Fruit fly (Drosophila melanogaster): ENCODE results near the gene sv.

sv gene

dm6 chr4:1093446-1093845 is 4.8 kb downstream of the sv start:
- TF ChIP-seq insv (optimal IDR thresholded peaks at IDR 0.05), result no peak
- no peak for TF ChIP-seq psq (optimal IDR thresholded peaks at IDR 0.05)
- no peak for TF ChIP-seq Myc (optimal IDR thresholded peaks at IDR 0.05)
- no peak for TF ChIP-seq Sin3A (optimal IDR thresholded peaks at IDR 0.05)
- TF ChIP-seq h (optimal IDR thresholded peaks at IDR 0.05), result no peak
- no peak for TF ChIP-seq ttk (optimal IDR thresholded peaks at IDR 0.05)

DNA sequence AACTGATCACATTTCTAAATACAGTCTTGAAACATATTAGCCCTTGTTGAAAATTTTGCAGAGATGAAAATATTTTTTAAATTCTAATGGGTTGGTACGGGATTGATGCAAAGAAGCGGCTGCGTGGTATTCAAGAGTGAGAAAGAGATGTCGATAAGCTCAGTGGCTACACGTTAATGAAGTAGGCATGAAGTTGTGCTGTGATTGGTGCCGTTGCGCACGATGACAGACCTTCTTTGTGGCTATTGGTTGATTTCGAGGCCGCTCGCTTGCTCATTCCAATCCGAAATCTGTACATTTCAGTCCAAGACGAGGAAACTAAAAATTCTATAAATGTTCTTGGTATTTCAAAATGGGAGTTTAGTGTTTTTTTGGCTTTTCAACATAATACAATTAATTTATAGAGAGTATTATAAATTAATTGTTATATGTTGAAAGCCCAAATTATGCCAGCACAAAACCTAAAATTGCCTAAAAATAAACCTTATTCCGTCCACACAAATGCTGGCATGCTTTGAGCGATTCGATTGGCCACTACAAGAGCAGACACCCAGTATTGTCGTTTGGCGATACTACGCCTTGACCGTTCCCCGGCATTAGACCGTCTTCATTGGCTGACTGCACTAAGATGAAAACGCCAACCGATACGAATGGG is 9.1 kb downstream of the sv start:
- TF ChIP-seq Sin3A (optimal IDR thresholded peaks at IDR 0.05) (no peak), psq (optimal IDR thresholded peaks at IDR 0.05) (no peak), ttk (optimal IDR thresholded peaks at IDR 0.05) (no peak), Myc (optimal IDR thresholded peaks at IDR 0.05) (no peak), h (optimal IDR thresholded peaks at IDR 0.05) (no peak), insv (optimal IDR thresholded peaks at IDR 0.05) (no peak)

DNA sequence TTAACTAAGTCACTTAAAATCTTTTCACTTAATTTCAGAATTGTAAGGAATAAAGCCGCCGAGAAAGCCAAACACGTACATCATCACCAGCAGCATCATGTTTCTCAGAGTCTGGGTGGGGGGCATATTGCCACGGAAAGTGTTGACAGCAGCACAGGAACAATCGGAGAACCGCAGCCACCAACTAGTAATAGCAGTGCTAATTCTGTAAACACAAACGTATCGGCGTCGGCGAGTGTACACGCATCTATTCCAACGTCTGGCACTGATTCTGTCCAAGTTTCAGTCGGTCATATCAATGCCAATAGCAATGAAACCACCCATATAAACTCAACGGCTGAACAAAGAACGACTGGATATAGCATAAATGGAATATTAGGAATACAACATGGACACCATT is 17.5 kb downstream of the sv start:
- no peak for TF ChIP-seq psq (optimal IDR thresholded peaks at IDR 0.05)
- TF ChIP-seq ttk (optimal IDR thresholded peaks at IDR 0.05), result no peak
- no peak for TF ChIP-seq Myc (optimal IDR thresholded peaks at IDR 0.05)
- no peak for TF ChIP-seq h (optimal IDR thresholded peaks at IDR 0.05)
- no peak for TF ChIP-seq insv (optimal IDR thresholded peaks at IDR 0.05)
- no peak for TF ChIP-seq Sin3A (optimal IDR thresholded peaks at IDR 0.05)

dm6 chr4:1112867-1113769 is 24.5 kb downstream of the sv start:
- TF ChIP-seq insv (optimal IDR thresholded peaks at IDR 0.05) (no peak), Sin3A (optimal IDR thresholded peaks at IDR 0.05) (no peak), h (optimal IDR thresholded peaks at IDR 0.05) (no peak), ttk (optimal IDR thresholded peaks at IDR 0.05) (no peak), psq (optimal IDR thresholded peaks at IDR 0.05) (no peak), Myc (optimal IDR thresholded peaks at IDR 0.05) (no peak)

dm6 chr4:1115299-1115698 is 26.7 kb downstream of the sv start:
- no peak for TF ChIP-seq ttk (optimal IDR thresholded peaks at IDR 0.05)
- TF ChIP-seq insv (optimal IDR thresholded peaks at IDR 0.05), result no peak
- TF ChIP-seq Myc (optimal IDR thresholded peaks at IDR 0.05), result no peak
- TF ChIP-seq psq (optimal IDR thresholded peaks at IDR 0.05), result no peak

DNA sequence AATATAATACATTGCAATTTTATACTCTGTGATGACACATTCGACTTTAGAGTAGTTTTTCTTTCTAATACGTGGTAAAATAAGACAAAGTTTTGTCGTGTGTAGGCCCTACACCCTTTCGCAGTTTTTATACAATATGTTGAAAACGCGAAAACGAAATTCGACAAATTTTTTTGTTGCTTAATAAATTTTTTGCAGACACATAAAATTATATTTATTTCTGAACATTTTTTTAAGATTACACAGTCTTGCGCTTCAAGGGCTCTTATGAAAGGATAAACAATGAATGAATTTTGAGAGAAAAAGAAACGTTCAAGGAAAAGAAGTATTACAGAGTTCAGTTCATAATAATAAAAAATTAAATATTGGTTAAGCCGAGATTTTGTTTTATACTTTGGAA is 33.3 kb downstream of the sv start:
- no peak for TF ChIP-seq Myc (optimal IDR thresholded peaks at IDR 0.05)
- TF ChIP-seq insv (optimal IDR thresholded peaks at IDR 0.05), result no peak
- TF ChIP-seq Sin3A (optimal IDR thresholded peaks at IDR 0.05), result no peak
- no peak for TF ChIP-seq psq (optimal IDR thresholded peaks at IDR 0.05)
- no peak for TF ChIP-seq h (optimal IDR thresholded peaks at IDR 0.05)
- no peak for TF ChIP-seq ttk (optimal IDR thresholded peaks at IDR 0.05)

DNA sequence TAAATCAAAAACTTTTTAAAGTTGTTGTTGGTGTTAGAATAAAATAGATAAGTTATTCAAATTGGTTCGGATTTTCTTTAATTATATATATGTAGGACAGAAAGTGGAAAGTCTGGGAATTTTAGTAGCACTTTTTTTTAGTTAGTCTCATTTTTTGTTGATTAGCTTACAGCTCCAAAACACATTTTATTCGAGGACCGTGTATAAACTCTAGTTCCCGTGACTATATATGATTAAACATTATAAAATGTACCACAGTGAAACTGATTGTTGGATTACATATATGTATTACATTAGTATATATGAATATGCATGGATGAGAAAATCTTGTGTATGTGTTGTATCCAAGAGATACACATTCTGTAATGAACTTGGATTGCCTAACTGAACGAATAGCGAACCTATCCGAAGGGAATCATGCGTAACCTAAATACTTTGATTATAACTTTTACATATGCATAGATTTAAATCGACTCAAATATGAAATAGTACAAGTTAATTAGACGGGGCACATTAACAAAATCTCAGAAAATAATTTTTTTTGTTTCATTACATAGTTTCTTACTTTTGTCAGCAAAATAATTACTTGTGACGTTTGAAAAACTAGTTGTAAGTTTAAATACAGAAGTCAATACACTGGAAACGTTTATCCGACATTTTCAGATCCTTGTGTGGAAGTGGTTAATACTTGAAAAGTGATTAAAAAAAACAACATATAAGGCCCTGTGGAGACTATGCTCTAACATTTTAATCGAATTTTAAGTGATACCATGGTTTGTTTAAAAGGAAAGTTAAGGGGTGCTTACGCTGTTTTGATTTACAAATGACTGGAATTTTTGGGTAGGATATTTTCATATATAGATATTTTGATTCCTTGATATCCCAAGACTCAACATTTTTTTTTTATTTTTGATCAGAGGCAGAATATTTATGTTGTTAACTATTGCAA is 34.3 kb downstream of the sv start, which contains the start of gene Cals:
TSS of gene Cals (minus strand) at position 700 of the 949 bp plus-strand sequence.
- no peak for TF ChIP-seq ttk (optimal IDR thresholded peaks at IDR 0.05)
- no peak for TF ChIP-seq h (optimal IDR thresholded peaks at IDR 0.05)
- TF ChIP-seq insv (optimal IDR thresholded peaks at IDR 0.05), result no peak
- TF ChIP-seq psq (optimal IDR thresholded peaks at IDR 0.05), result no peak
- no peak for TF ChIP-seq Myc (optimal IDR thresholded peaks at IDR 0.05)
- TF ChIP-seq Sin3A (optimal IDR thresholded peaks at IDR 0.05), result no peak

dm6 chr4:1123769-1124493 is 35.3 kb downstream of the sv start, which contains the start of gene Arf4:
TSS of gene Arf4 (plus strand) at chr4:1124167.
- no peak for TF ChIP-seq h (optimal IDR thresholded peaks at IDR 0.05)
- TF ChIP-seq insv (optimal IDR thresholded peaks at IDR 0.05), result no peak
- TF ChIP-seq Myc (optimal IDR thresholded peaks at IDR 0.05), result no peak
- no peak for TF ChIP-seq psq (optimal IDR thresholded peaks at IDR 0.05)
- TF ChIP-seq ttk (optimal IDR thresholded peaks at IDR 0.05), result no peak
- no peak for TF ChIP-seq Sin3A (optimal IDR thresholded peaks at IDR 0.05)

dm6 chr4:1124494-1124780 is 35.8 kb downstream of the sv start:
- TF ChIP-seq Myc (optimal IDR thresholded peaks at IDR 0.05) (no peak), insv (optimal IDR thresholded peaks at IDR 0.05) (no peak), h (optimal IDR thresholded peaks at IDR 0.05) (no peak), Sin3A (optimal IDR thresholded peaks at IDR 0.05) (no peak), psq (optimal IDR thresholded peaks at IDR 0.05) (no peak), ttk (optimal IDR thresholded peaks at IDR 0.05) (no peak)

DNA sequence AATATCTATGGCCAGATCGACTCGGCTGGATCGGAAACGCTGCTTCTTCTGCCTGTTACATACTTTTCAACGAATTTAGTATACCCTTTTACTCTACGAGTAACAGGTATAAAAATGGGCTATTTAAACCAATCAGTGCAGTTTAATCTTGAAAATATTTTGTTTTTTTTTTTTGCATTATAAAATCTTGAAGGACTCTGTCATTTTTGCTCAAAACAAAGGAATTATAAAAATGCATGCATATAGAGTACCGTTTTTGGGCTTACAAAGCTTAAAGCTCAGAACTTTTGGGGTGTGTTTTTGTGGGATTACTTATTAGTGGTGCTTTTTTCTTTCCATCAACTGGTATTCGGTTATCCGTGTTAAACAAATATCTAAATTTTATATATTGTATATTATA is 37.7 kb downstream of the sv start, which contains the start of gene CG11155:
TSS of gene CG11155 (plus strand) at position 313 of the 400 bp plus-strand sequence.
- TF ChIP-seq Sin3A (optimal IDR thresholded peaks at IDR 0.05) (no peak), ttk (optimal IDR thresholded peaks at IDR 0.05) (no peak), Myc (optimal IDR thresholded peaks at IDR 0.05) (no peak), psq (optimal IDR thresholded peaks at IDR 0.05) (no peak), insv (optimal IDR thresholded peaks at IDR 0.05) (no peak), h (optimal IDR thresholded peaks at IDR 0.05) (no peak)

DNA sequence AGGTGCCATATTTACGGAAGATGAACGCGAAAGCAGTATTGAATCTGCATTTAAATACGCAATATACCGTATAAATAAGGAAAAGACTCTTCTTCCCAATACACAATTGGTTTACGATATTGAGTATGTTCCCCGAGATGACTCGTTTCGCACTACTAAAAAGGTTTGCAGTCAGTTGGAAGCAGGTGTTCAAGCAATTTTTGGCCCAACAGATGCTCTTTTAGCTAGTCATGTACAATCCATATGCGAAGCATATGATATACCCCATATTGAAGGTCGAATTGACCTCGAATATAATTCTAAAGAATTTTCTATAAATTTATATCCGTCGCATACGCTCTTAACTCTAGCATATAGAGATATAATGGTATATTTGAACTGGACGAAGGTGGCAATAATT is 38.4 kb downstream of the sv start:
- no peak for TF ChIP-seq psq (optimal IDR thresholded peaks at IDR 0.05)
- TF ChIP-seq ttk (optimal IDR thresholded peaks at IDR 0.05), result no peak
- no peak for TF ChIP-seq h (optimal IDR thresholded peaks at IDR 0.05)
- no peak for TF ChIP-seq Sin3A (optimal IDR thresholded peaks at IDR 0.05)
- no peak for TF ChIP-seq Myc (optimal IDR thresholded peaks at IDR 0.05)
- TF ChIP-seq insv (optimal IDR thresholded peaks at IDR 0.05), result no peak
